Worm (Caenorhabditis elegans): ENCODE measurements around the gene F43C9.2.

The F43C9.2 gene

ce11 chrX:4821602-4822001 is 38.2 kb downstream of the F43C9.2 start:
- TF ChIP-seq pax-3 (tag; optimal IDR thresholded peaks at IDR 0.05) (no peak), elt-2 (tag; optimal IDR thresholded peaks at IDR 0.05) (peak; percentile 33), unc-62 (GFP tag; optimal IDR thresholded peaks at IDR 0.05) (no peak), mdl-1 (tag; optimal IDR thresholded peaks at IDR 0.05) (no peak), grh-1 (GFP tag; IDR thresholded peaks at IDR 0.05) (no peak), mep-1 (tag; optimal IDR thresholded peaks at IDR 0.05) (no peak), efl-3 (GFP tag; optimal IDR thresholded peaks at IDR 0.05) (no peak), unc-86 (tag; optimal IDR thresholded peaks at IDR 0.05) (no peak)

- no peak for TF ChIP-seq unc-98 (GFP tag; IDR thresholded peaks at IDR 0.05)
- peak; percentile 64 for TF ChIP-seq elt-2 (tag; optimal IDR thresholded peaks at IDR 0.05)
Measured at ce11 chrX:4822262-4822661, 38.8 kb downstream of the F43C9.2 start, which contains the start of gene R08E3.1. TSS of gene R08E3.1 (plus strand) at chrX:4822647.

Measured in whole organism, L1 larva.